Worm (Caenorhabditis elegans): Measurements from ENCODE around the gene T26A5.8.

T26A5.8 gene

DNA sequence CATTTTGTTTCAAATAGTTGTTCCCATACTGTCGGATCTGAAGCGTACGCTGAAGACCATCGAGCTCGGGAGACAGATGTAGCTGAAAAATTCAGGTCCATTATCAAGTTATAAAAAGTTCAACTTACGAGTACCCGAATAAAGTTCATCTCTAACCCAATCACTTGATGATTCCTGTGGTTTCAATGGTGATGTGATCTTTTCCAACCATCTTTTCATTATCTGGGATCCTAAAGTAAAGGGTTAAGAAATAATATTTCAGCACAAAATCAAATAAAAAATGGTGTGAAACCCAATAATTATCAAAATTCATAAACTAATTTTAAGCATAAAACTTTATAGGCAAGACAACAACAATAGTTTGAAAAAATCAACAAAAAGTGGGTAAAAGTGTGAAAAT lies 35.5 kb downstream of the T26A5.8 start, which contains the start of gene C05D11.8:
TSS of gene C05D11.8 (minus strand) at position 101 of the 400 bp plus-strand sequence.
- no peak for TF ChIP-seq lin-11 (tag; optimal IDR thresholded peaks at IDR 0.05)
- TF ChIP-seq C08G9.2 (tag; optimal IDR thresholded peaks at IDR 0.05), result no peak
- TF ChIP-seq fkh-10 (GFP tag; optimal IDR thresholded peaks at IDR 0.05), result no peak
- no peak for TF ChIP-seq syd-9 (tag; optimal IDR thresholded peaks at IDR 0.05)
- no peak for TF ChIP-seq hlh-15 (tag; optimal IDR thresholded peaks at IDR 0.05)

DNA sequence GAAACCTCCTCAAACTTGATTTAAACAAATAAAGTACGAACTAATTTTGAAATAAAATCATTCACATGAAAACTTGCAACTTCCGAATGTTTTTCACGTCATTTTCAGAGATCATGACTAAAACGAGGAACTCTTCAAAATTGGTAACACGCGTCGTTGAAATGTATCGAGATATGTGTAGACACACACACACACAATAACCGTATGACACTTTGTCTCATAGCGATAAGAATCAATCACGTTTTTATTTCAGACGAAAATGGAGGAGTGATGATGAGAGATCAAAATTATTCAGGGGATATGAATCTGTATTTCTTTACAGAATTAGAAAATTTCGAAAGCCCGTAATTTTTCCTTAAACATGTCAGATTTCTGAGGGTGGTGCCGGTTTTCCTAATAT lies 39.9 kb downstream of the T26A5.8 start:
- TF ChIP-seq lim-6 (tag; optimal IDR thresholded peaks at IDR 0.05) (no peak), ttx-3 (tag; optimal IDR thresholded peaks at IDR 0.05) (no peak), sox-2 (GFP tag; IDR thresholded peaks at IDR 0.05) (no peak), ceh-18 (tag; optimal IDR thresholded peaks at IDR 0.05) (no peak), ceh-31 (tag; optimal IDR thresholded peaks at IDR 0.05) (no peak), ama-1 (optimal IDR thresholded peaks at IDR 0.05) (no peak), rnt-1 (tag; optimal IDR thresholded peaks at IDR 0.05) (no peak), fkh-10 (GFP tag; optimal IDR thresholded peaks at IDR 0.05) (no peak), F13H6.1 (tag; optimal IDR thresholded peaks at IDR 0.05) (no peak), madf-2 (tag; optimal IDR thresholded peaks at IDR 0.05) (no peak), dmd-4 (tag; optimal IDR thresholded peaks at IDR 0.05; ENCODE audit: borderline replicate concordance) (no peak), ceh-2 (tag; optimal IDR thresholded peaks at IDR 0.05) (no peak), ceh-48 (tag; optimal IDR thresholded peaks at IDR 0.05) (no peak), tbx-7 (tag; optimal IDR thresholded peaks at IDR 0.05) (no peak), pros-1 (tag; optimal IDR thresholded peaks at IDR 0.05) (no peak), eyg-1 (tag; optimal IDR thresholded peaks at IDR 0.05) (no peak), ceh-9 (tag; optimal IDR thresholded peaks at IDR 0.05) (no peak)

DNA sequence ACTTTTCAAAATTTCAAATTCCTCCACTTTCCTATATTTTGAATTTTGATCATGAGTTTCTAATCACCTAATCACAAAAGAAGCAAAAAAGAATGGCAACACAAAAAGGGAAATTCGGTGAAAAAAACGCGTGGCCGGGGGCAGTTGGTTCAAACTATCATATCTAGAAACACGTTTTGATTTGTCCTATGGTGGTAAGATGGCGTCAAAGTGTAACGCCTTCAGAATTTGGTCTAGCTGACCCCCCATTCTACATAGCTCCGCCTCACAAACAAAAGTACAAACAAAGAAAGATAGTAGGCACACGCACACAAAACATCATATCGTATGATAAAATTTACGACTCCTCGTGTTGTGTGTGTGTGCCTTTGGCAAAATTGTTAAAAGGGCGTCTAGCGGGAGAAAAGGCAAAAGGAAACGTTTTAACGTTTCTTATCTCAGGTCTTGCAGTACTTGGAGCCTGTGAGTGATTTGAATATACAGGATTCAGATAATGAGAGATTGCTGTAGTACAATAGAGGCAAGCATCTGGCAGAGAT lies 40.6 kb downstream of the T26A5.8 start:
- TF ChIP-seq sdc-2 (tag; optimal IDR thresholded peaks at IDR 0.05), result no peak
- TF ChIP-seq elt-2 (tag; optimal IDR thresholded peaks at IDR 0.05), result peak; percentile 49

DNA sequence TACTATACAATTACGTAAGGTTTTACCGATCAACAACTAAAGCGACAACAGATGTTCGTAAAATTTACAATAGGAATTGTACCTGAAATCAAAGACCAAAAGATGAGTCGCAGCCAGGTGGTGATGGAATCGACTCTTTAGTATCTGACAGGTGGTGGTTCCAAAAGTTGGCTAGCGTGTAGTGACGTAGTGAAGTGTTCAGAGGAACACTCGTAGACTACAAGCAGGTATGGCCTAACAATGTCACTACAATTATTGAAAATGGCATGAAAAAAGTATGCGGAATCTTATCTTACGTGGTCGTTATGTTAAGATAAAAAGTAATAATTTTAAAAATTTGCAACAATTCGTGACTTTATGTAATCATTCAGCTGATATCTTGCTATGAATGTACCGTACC lies 41.2 kb downstream of the T26A5.8 start:
- TF ChIP-seq pat-9 (tag; optimal IDR thresholded peaks at IDR 0.05) (no peak), fkh-6 (tag; optimal IDR thresholded peaks at IDR 0.05) (no peak), ceh-2 (tag; optimal IDR thresholded peaks at IDR 0.05) (no peak)

DNA sequence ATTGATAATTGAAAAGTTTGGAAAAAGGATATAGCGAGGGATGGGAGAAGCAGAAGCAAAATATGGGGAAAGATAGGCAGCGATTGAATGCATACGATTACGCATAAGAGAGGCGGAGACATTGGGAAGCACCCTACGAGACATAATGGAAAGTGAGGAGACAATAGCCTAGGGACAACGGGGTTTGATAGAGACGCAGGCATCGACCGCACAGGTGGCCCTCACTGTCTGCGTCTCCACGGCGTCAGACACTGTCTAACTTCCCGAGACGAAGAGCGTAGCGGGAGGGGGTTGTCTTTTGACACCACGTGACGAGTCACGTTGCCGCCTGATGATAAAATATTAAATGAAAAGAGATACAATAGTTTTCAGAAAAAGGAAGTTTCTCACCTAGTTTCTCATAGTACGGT lies 41.7 kb downstream of the T26A5.8 start:
- TF ChIP-seq hlh-6 (tag; optimal IDR thresholded peaks at IDR 0.05) (no peak), C38D4.7 (GFP tag; optimal IDR thresholded peaks at IDR 0.05) (no peak), ets-4 (tag; optimal IDR thresholded peaks at IDR 0.05) (peak; percentile 47), odd-2 (tag; optimal IDR thresholded peaks at IDR 0.05) (no peak), hlh-15 (tag; optimal IDR thresholded peaks at IDR 0.05) (no peak), ceh-45 (GFP tag; IDR thresholded peaks at IDR 0.05) (no peak), eyg-1 (tag; optimal IDR thresholded peaks at IDR 0.05) (no peak), pha-4 (tag; optimal IDR thresholded peaks at IDR 0.05) (no peak), unc-86 (tag; optimal IDR thresholded peaks at IDR 0.05) (no peak), ceh-18 (tag; optimal IDR thresholded peaks at IDR 0.05) (peak; percentile 46), nfya-1 (tag; optimal IDR thresholded peaks at IDR 0.05) (peak; percentile 62), unc-42 (tag; optimal IDR thresholded peaks at IDR 0.05) (no peak), rnt-1 (tag; optimal IDR thresholded peaks at IDR 0.05) (peak; percentile 53), elt-2 (tag; optimal IDR thresholded peaks at IDR 0.05) (peak; percentile 39), nhr-232 (tag; optimal IDR thresholded peaks at IDR 0.05) (no peak), elt-4 (tag; optimal IDR thresholded peaks at IDR 0.05) (no peak), tbx-2 (tag; optimal IDR thresholded peaks at IDR 0.05) (peak; percentile 57), pqm-1 (tag; optimal IDR thresholded peaks at IDR 0.05) (no peak), fkh-6 (tag; optimal IDR thresholded peaks at IDR 0.05) (no peak), pha-2 (tag; optimal IDR thresholded peaks at IDR 0.05) (no peak), dve-1 (tag; optimal IDR thresholded peaks at IDR 0.05) (no peak), unc-55 (GFP tag; optimal IDR thresholded peaks at IDR 0.05) (peak; percentile 88), ztf-16 (tag; optimal IDR thresholded peaks at IDR 0.05) (no peak), pros-1 (tag; optimal IDR thresholded peaks at IDR 0.05) (peak; percentile 54), nhr-11 (tag; optimal IDR thresholded peaks at IDR 0.05) (no peak), dmd-4 (tag; optimal IDR thresholded peaks at IDR 0.05; ENCODE audit: borderline replicate concordance) (no peak), gmeb-2 (tag; optimal IDR thresholded peaks at IDR 0.05) (no peak), K09A11.1 (tag; optimal IDR thresholded peaks at IDR 0.05; ENCODE audit: insufficient read depth) (no peak), fax-1 (tag; optimal IDR thresholded peaks at IDR 0.05) (no peak)
